Worm (Caenorhabditis elegans): ENCODE results near the gene srt-47.
A peak's percentile ranks its signal among the peaks of the same experiment; 100 is the strongest.

srt-47 gene

DNA sequence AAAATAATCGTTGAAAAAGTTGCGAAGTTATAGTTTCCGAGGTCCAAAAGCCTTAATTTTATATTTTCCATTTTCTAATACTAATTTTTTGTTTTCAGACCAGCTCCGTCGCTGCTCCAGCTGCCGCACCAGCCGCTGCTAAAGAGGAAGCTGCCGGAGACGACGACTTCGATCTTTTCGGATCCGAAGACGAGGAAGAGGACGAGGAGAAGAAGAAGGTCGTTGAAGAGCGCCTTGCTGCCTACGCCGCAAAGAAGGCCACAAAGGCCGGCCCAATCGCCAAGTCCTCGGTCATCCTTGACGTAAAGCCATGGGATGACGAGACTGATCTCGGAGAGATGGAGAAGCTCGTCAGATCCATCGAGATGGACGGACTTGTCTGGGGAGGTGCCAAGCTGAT, 14.3 kb downstream of the srt-47 start:
- TF ChIP-seq ZK546.5 (tag; optimal IDR thresholded peaks at IDR 0.05) (no peak), Y75B8A.6 (GFP tag; IDR thresholded peaks at IDR 0.05) (0 out of 2 replicates have a peak, but pooled peaks have one; percentile 30), ceh-62 (tag; optimal IDR thresholded peaks at IDR 0.05) (no peak), daf-8 (GFP tag; IDR thresholded peaks at IDR 0.05) (no peak), pha-4 (GFP tag; IDR thresholded peaks at IDR 0.05) (peak; percentile 46; the same call in 1 of the 2 replicates), pha-4 (tag; optimal IDR thresholded peaks at IDR 0.05) (no peak), tra-1 (GFP tag; IDR thresholded peaks at IDR 0.05) (0 out of 2 replicates have a peak, but pooled peaks have one; percentile 22), snpc-4 (tag; optimal IDR thresholded peaks at IDR 0.05) (no peak), lin-13 (GFP tag; optimal IDR thresholded peaks at IDR 0.05) (no peak), duxl-1 (tag; optimal IDR thresholded peaks at IDR 0.05; ENCODE audit: poor library complexity) (no peak), nhr-76 (tag; optimal IDR thresholded peaks at IDR 0.05) (no peak), F49E8.2 (tag; optimal IDR thresholded peaks at IDR 0.05; ENCODE audit: borderline replicate concordance) (no peak), spr-3 (GFP tag; optimal IDR thresholded peaks at IDR 0.05) (no peak), Y105C5A.15 (GFP tag; IDR thresholded peaks at IDR 0.05) (0 out of 2 replicates have a peak, but pooled peaks have one; percentile 9), Y5F2A.4 (GFP tag; optimal IDR thresholded peaks at IDR 0.05) (no peak), spr-1 (tag; optimal IDR thresholded peaks at IDR 0.05) (no peak), set-16 (GFP tag; IDR thresholded peaks at IDR 0.05) (peak; percentile 90), saeg-2 (GFP tag; IDR thresholded peaks at IDR 0.05) (no peak), ceh-20 (GFP tag; IDR thresholded peaks at IDR 0.05) (no peak), egl-27 (tag; optimal IDR thresholded peaks at IDR 0.05) (no peak), lin-39 (tag; optimal IDR thresholded peaks at IDR 0.05) (no peak), mep-1 (tag; optimal IDR thresholded peaks at IDR 0.05) (no peak), lim-7 (GFP tag; IDR thresholded peaks at IDR 0.05) (0 out of 2 replicates have a peak, but pooled peaks have one; percentile 14), nhr-10 (tag; optimal IDR thresholded peaks at IDR 0.05) (no peak), nhr-42 (GFP tag; IDR thresholded peaks at IDR 0.05) (no peak), ceh-44 (GFP tag; IDR thresholded peaks at IDR 0.05) (no peak), jun-1 (tag; optimal IDR thresholded peaks at IDR 0.05) (no peak), Y48G9A.11 (GFP tag; IDR thresholded peaks at IDR 0.05) (peak; percentile 37; the same call in 1 of the 2 replicates), nhr-28 (tag; optimal IDR thresholded peaks at IDR 0.05) (no peak), ceh-28 (tag; optimal IDR thresholded peaks at IDR 0.05) (no peak), unc-130 (GFP tag; optimal IDR thresholded peaks at IDR 0.05) (no peak), egl-43 (GFP tag; IDR thresholded peaks at IDR 0.05) (peak; percentile 65), zfp-3 (GFP tag; conservative IDR thresholded peaks at IDR 0.05) (no peak), hmg-1.1 (GFP tag; IDR thresholded peaks at IDR 0.05) (no peak), snpc-1.2 (GFP tag; IDR thresholded peaks at IDR 0.05) (peak; percentile 72), dmd-9 (GFP tag; IDR thresholded peaks at IDR 0.05) (no peak), dpl-1 (GFP tag; optimal IDR thresholded peaks at IDR 0.05) (no peak), daf-19 (GFP tag; conservative IDR thresholded peaks at IDR 0.05) (no peak)

DNA sequence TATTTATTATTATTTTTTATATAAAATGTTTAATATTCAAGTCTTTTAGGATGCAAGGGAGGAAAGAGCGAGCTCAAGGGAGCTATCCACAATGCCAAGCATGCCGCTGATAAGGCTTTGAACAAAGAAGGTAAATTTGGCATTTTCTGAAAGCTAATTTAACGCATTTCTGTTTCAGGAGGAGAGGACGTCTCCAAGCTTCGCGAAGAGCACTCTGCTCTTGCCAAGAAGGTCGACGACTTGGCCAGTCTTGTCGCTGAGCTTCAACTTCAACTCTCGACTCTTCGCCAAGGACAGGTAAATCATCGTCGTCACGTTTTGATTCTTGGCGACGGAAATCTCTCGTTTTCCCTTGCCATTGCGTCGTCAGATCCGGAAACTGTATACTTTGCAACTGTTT, 15.7 kb downstream of the srt-47 start:
- TF ChIP-seq snpc-1.2 (GFP tag; IDR thresholded peaks at IDR 0.05) (0 out of 2 replicates have a peak, but pooled peaks have one; percentile 31), egl-27 (tag; optimal IDR thresholded peaks at IDR 0.05) (no peak)

DNA sequence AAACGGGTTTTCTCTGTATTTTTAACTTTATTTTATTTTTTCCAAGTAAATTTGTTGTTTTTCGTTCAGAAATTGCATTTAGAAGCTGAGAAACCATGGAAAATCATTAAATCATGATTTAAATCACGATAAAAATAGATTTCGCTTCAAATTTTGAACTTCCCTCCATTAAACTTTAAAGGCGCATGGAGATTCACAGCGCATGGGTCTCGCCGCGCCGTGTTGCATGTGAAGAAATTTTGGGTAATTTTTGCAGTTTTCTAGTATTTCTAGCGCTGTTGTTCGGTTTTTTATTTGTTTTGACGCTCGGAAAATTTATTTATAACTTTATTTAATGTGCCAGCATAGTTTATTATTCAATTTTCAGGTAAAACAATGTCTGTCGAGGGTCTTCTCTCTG, 16.2 kb downstream of the srt-47 start, which contains the start of gene eef-1B.2:
Gene eef-1B.2 (plus strand): TSS at position 358 of the 400 bp plus-strand sequence.
- TF ChIP-seq ztf-7 (tag; optimal IDR thresholded peaks at IDR 0.05) (peak; percentile 79), vab-7 (GFP tag; IDR thresholded peaks at IDR 0.05) (no peak), dpl-1 (GFP tag; optimal IDR thresholded peaks at IDR 0.05) (peak; percentile 94), tag-97 (GFP tag; IDR thresholded peaks at IDR 0.05) (no peak), dmd-8 (GFP tag; IDR thresholded peaks at IDR 0.05) (no peak), nhr-11 (tag; optimal IDR thresholded peaks at IDR 0.05) (peak; percentile 23), mdt-29 (GFP tag; IDR thresholded peaks at IDR 0.05) (no peak), nhr-77 (tag; optimal IDR thresholded peaks at IDR 0.05) (peak; percentile 11), daf-8 (GFP tag; IDR thresholded peaks at IDR 0.05) (no peak), lin-38 (GFP tag; IDR thresholded peaks at IDR 0.05) (peak; percentile 50), mep-1 (tag; optimal IDR thresholded peaks at IDR 0.05) (peak; percentile 82), egl-27 (tag; optimal IDR thresholded peaks at IDR 0.05) (no peak), F49E8.2 (tag; optimal IDR thresholded peaks at IDR 0.05; ENCODE audit: borderline replicate concordance) (peak; percentile 9), dve-1 (tag; optimal IDR thresholded peaks at IDR 0.05; ENCODE audit: insufficient read depth) (peak; percentile 63), hlh-30 (tag; optimal IDR thresholded peaks at IDR 0.05; ENCODE audit: insufficient read depth) (peak; percentile 76), aha-1 (tag) (peak; percentile 97), hlh-11 (tag; optimal IDR thresholded peaks at IDR 0.05) (peak; percentile 8), zfp-3 (GFP tag; conservative IDR thresholded peaks at IDR 0.05) (no peak), spr-1 (tag; optimal IDR thresholded peaks at IDR 0.05) (no peak), nhr-28 (tag; optimal IDR thresholded peaks at IDR 0.05) (peak; percentile 66)

Measured in whole organism, L4 larva.